Worm (Caenorhabditis elegans): ENCODE data around the gene aps-1.

DNA sequence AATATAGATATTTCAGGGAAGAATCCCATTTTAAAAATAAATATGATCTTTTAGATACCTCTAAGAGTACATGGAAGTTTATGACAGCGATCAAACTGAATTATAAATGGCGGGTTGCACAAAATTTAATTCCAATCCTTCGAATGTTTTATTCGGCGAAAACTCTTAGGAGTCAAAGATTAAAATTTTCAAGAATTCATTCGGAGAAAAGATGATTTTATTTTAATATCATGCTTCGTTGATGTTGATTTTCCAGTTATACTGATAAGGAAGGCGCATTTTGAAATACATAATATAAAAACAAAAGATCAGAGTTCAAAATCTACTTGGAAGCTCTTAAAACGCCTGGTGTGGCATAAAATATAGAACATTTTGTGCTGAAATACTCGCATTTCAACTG, 49.3 kb downstream of the aps-1 start, which contains the start of gene srh-10:
- TF ChIP-seq dao-5 (tag; optimal IDR thresholded peaks at IDR 0.05) (no peak), W03F9.2 (tag; optimal IDR thresholded peaks at IDR 0.05) (no peak)
